Worm (Caenorhabditis elegans) whole organism, early embryonic: ENCODE measurements around the gene F45E12.6.

ENCODE experiments used
- B0310.2 ChIP-seq: sonication (generic microtip); optimal IDR thresholded peaks from 2 replicates; lab custom pipeline; 2016; ENCODE audit warnings: mild to moderate bottlenecking, missing genetic modification characterization, missing compliant biosample characterization
- ama-1 ChIP-seq: fragments of 150-350 bp; optimal IDR thresholded peaks from 2 replicates; lab custom pipeline; 2014
- ceh-13 ChIP-seq: fragments of 200-800 bp; sonication (Bioruptor generic); optimal IDR thresholded peaks from 2 replicates; lab custom pipeline; 2018; ENCODE audit warnings: mild to moderate bottlenecking, missing genetic modification characterization, missing compliant biosample characterization
- ceh-36 ChIP-seq: sonication (generic microtip); optimal IDR thresholded peaks from 2 replicates; lab custom pipeline; 2016; ENCODE audit warnings: missing genetic modification characterization, inconsistent platforms, missing compliant biosample characterization
- ets-7 ChIP-seq: sonication (generic microtip); optimal IDR thresholded peaks from 2 replicates; lab custom pipeline; 2016; ENCODE audit warnings: missing genotype, missing genetic modification characterization, missing compliant biosample characterization
- flt-1 ChIP-seq: fragments of 200-800 bp; sonication (Bioruptor generic); IDR thresholded peaks from 2 replicates; pipeline ENCODE4 v1.3.6; 2022; ENCODE audit warnings: missing genetic modification characterization, missing compliant biosample characterization
- hmbx-1 ChIP-seq: sonication (generic microtip); optimal IDR thresholded peaks from 2 replicates; lab custom pipeline; 2016; ENCODE audit warnings: mild to moderate bottlenecking, missing genetic modification characterization, missing compliant biosample characterization
- hnd-1 ChIP-seq: sonication (generic microtip); optimal IDR thresholded peaks from 2 replicates; lab custom pipeline; 2016; ENCODE audit warnings: missing genetic modification characterization, missing compliant biosample characterization
- pes-1 ChIP-seq: fragments of 200-800 bp; sonication (Bioruptor generic); IDR thresholded peaks from 2 replicates; pipeline ENCODE4 v1.3.6; 2022; ENCODE audit warnings: missing genetic modification reagents, missing genetic modification characterization, missing compliant biosample characterization
- scrt-1 ChIP-seq: fragments of 200-800 bp; sonication (Bioruptor generic); IDR thresholded peaks from 2 replicates; pipeline ENCODE4 v1.3.6; 2022; ENCODE audit warnings: missing genetic modification characterization, missing compliant biosample characterization
- tra-4 ChIP-seq: sonication (generic microtip); optimal IDR thresholded peaks from 2 replicates; lab custom pipeline; 2017; ENCODE audit warnings: missing genetic modification characterization, missing compliant biosample characterization

- no peak for TF ChIP-seq ama-1
- TF ChIP-seq ceh-36 (tag; lab: Kevin White, UChicago) = no peak
- TF ChIP-seq ets-7 (tag; lab: Kevin White, UChicago) = no peak
- no peak for TF ChIP-seq scrt-1
- TF ChIP-seq B0310.2 (tag; lab: Kevin White, UChicago) = no peak
- TF ChIP-seq pes-1 (GFP tag; lab: Robert Waterston, UW) = no peak
- no peak for TF ChIP-seq hmbx-1 (tag; lab: Kevin White, UChicago)
- TF ChIP-seq flt-1 (GFP tag; lab: Robert Waterston, UW) = no peak
- TF ChIP-seq ceh-13 (GFP tag; lab: Kevin White, UChicago) = no peak
- no peak for TF ChIP-seq hnd-1 (tag; lab: Kevin White, UChicago)
- no peak for TF ChIP-seq tra-4 (tag; lab: Kevin White, UChicago)
Measured at ce11 chrII:7277257-7277656, 36.7 kb downstream of the F45E12.6 start.
